Worm (Caenorhabditis elegans) whole organism, L2 larva: Measurements from ENCODE around the gene top-2.
A peak's percentile ranks its signal among the peaks of the same experiment; 100 is the strongest.

Experiments
- C34F6.9 ChIP-seq: fragments of 150-350 bp; optimal IDR thresholded peaks from 2 replicates; lab custom pipeline; 2014; ENCODE audit warnings: missing biosample characterization, missing genetic modification characterization
- R02D3.7 ChIP-seq: fragments of 150-350 bp; optimal IDR thresholded peaks from 2 replicates; lab custom pipeline; 2014; ENCODE audit warnings: missing biosample characterization, missing genetic modification characterization
- Y55F3AM.14 ChIP-seq: fragments of 200-800 bp; sonication (Bioruptor generic); optimal IDR thresholded peaks from 2 replicates; lab custom pipeline; 2018; ENCODE audit warnings: mild to moderate bottlenecking, missing genetic modification characterization, missing compliant biosample characterization
- ZK546.5 ChIP-seq: sonication (generic microtip); optimal IDR thresholded peaks from 2 replicates; lab custom pipeline; 2017; ENCODE audit warnings: missing biosample characterization, missing genetic modification characterization
- alr-1 ChIP-seq: fragments of 150-350 bp; optimal IDR thresholded peaks from 2 replicates; lab custom pipeline; 2014; ENCODE audit warnings: missing biosample characterization, missing genetic modification characterization
- aly-2 ChIP-seq: fragments of 150-350 bp; optimal IDR thresholded peaks from 2 replicates; lab custom pipeline; 2014; ENCODE audit warnings: missing biosample characterization, missing genetic modification characterization
- ama-1 ChIP-seq: fragments of 150-350 bp; optimal IDR thresholded peaks from 2 replicates; lab custom pipeline; 2018; ENCODE audit warnings: inconsistent platforms
- blmp-1 ChIP-seq: sonication (generic microtip); optimal IDR thresholded peaks from 2 replicates; lab custom pipeline; 2017; ENCODE audit warnings: missing genetic modification characterization, mild to moderate bottlenecking, missing compliant biosample characterization, antibody characterized with exemption, moderate library complexity; ENCODE audit not compliant: insufficient read depth
- ceh-16 ChIP-seq: fragments of 150-350 bp; optimal IDR thresholded peaks from 2 replicates; lab custom pipeline; 2014; ENCODE audit warnings: missing biosample characterization, missing genetic modification characterization
- ceh-82 ChIP-seq: fragments of 150-350 bp; optimal IDR thresholded peaks from 2 replicates; lab custom pipeline; 2014; ENCODE audit warnings: missing biosample characterization, missing genetic modification characterization
- crh-2 ChIP-seq: sonication (generic microtip); optimal IDR thresholded peaks from 2 replicates; lab custom pipeline; 2017; ENCODE audit warnings: missing biosample characterization, missing genetic modification characterization
- egl-27 ChIP-seq: sonication (generic microtip); optimal IDR thresholded peaks from 3 replicates; lab custom pipeline; 2017; ENCODE audit warnings: missing biosample characterization, missing genetic modification reagents, missing genetic modification characterization
- elt-3 ChIP-seq: sonication (generic microtip); optimal IDR thresholded peaks from 2 replicates; lab custom pipeline; 2017; ENCODE audit warnings: missing biosample characterization, missing genetic modification characterization
- fos-1 ChIP-seq: fragments of 150-350 bp; optimal IDR thresholded peaks from 2 replicates; lab custom pipeline; 2014; ENCODE audit warnings: missing biosample characterization, missing genetic modification characterization
- gmeb-1 ChIP-seq: fragments of 150-350 bp; optimal IDR thresholded peaks from 2 replicates; lab custom pipeline; 2014; ENCODE audit warnings: missing biosample characterization, missing genetic modification characterization
- lin-39 ChIP-seq: fragments of 150-350 bp; optimal IDR thresholded peaks from 2 replicates; lab custom pipeline; 2014; ENCODE audit warnings: missing biosample characterization, missing genetic modification reagents, missing genetic modification characterization
- lsy-2 ChIP-seq, 2 experiments: fragments of 150-350 bp in 1 of 2; sonication (generic microtip) in 1 of 2; optimal IDR thresholded peaks; 2 replicates each; lab custom pipeline; 2014 to 2017; ENCODE audit warnings: missing biosample characterization in 2 of 2, missing genetic modification characterization in 2 of 2
- mab-5 ChIP-seq: fragments of 150-350 bp; optimal IDR thresholded peaks from 2 replicates; lab custom pipeline; 2014; ENCODE audit warnings: missing biosample characterization, missing genetic modification characterization
- mbf-1 ChIP-seq: sonication (generic microtip); optimal IDR thresholded peaks from 2 replicates; lab custom pipeline; 2017; ENCODE audit warnings: missing biosample characterization, missing genetic modification characterization
- mdl-1 ChIP-seq, 2 experiments: fragments of 150-350 bp in 1 of 2; sonication (generic microtip) in 1 of 2; optimal IDR thresholded peaks; 2 replicates each; lab custom pipeline; 2017; ENCODE audit warnings: missing biosample characterization in 2 of 2, missing genetic modification characterization in 2 of 2
- nhr-10 ChIP-seq: sonication (generic microtip); optimal IDR thresholded peaks from 2 replicates; lab custom pipeline; 2017; ENCODE audit warnings: missing biosample characterization, missing genetic modification characterization
- nhr-11 ChIP-seq: fragments of 150-350 bp; optimal IDR thresholded peaks from 2 replicates; lab custom pipeline; 2014; ENCODE audit warnings: missing biosample characterization, missing genetic modification characterization
- nhr-12 ChIP-seq: fragments of 150-350 bp; optimal IDR thresholded peaks from 2 replicates; lab custom pipeline; 2014; ENCODE audit warnings: missing biosample characterization, missing genetic modification characterization
- nhr-129 ChIP-seq: fragments of 150-350 bp; optimal IDR thresholded peaks from 2 replicates; lab custom pipeline; 2014; ENCODE audit warnings: missing biosample characterization, missing genetic modification characterization
- nhr-21 ChIP-seq: fragments of 150-350 bp; optimal IDR thresholded peaks from 2 replicates; lab custom pipeline; 2014; ENCODE audit warnings: missing biosample characterization, missing genetic modification characterization
- nhr-23 ChIP-seq: fragments of 150-350 bp; optimal IDR thresholded peaks from 2 replicates; lab custom pipeline; 2014; ENCODE audit warnings: missing biosample characterization, missing genetic modification reagents, missing genetic modification characterization
- nhr-237 ChIP-seq: fragments of 150-350 bp; optimal IDR thresholded peaks from 2 replicates; lab custom pipeline; 2014; ENCODE audit warnings: missing biosample characterization, missing genetic modification characterization
- nhr-25 ChIP-seq: fragments of 150-350 bp; sonication (generic microtip); optimal IDR thresholded peaks from 3 replicates; lab custom pipeline; 2014; ENCODE audit warnings: missing biosample characterization, missing genetic modification characterization
- nhr-6 ChIP-seq: fragments of 150-350 bp; optimal IDR thresholded peaks from 2 replicates; lab custom pipeline; 2014; ENCODE audit warnings: missing biosample characterization, missing genetic modification characterization
- nhr-77 ChIP-seq: fragments of 150-350 bp; optimal IDR thresholded peaks from 2 replicates; lab custom pipeline; 2014; ENCODE audit warnings: missing biosample characterization, missing genetic modification characterization
- peb-1 ChIP-seq: fragments of 150-350 bp; optimal IDR thresholded peaks from 2 replicates; lab custom pipeline; 2014; ENCODE audit warnings: missing biosample characterization, missing genetic modification characterization
- sem-4 ChIP-seq: fragments of 150-350 bp; optimal IDR thresholded peaks from 2 replicates; lab custom pipeline; 2014; ENCODE audit warnings: missing biosample characterization, missing genetic modification reagents, missing genetic modification characterization
- skn-1 ChIP-seq: sonication (generic microtip); optimal IDR thresholded peaks from 2 replicates; lab custom pipeline; 2017; ENCODE audit warnings: missing biosample characterization, missing genetic modification characterization
- sma-3 ChIP-seq: sonication (generic microtip); optimal IDR thresholded peaks from 2 replicates; lab custom pipeline; 2016; ENCODE audit warnings: missing genetic modification reagents, missing genetic modification characterization, missing compliant biosample characterization
- sma-9 ChIP-seq, 2 experiments: fragments of 150-350 bp in 1 of 2; sonication (generic microtip) in 1 of 2; optimal IDR thresholded peaks; 2 replicates each; lab custom pipeline; 2014 to 2016; ENCODE audit warnings: missing genetic modification characterization in 2 of 2, mild to moderate bottlenecking in 1 of 2, missing biosample characterization in 1 of 2, missing compliant biosample characterization in 1 of 2, missing genetic modification reagents in 1 of 2, moderate library complexity in 1 of 2
- snpc-4 ChIP-seq: fragments of 150-350 bp; optimal IDR thresholded peaks from 2 replicates; lab custom pipeline; 2014; ENCODE audit warnings: missing biosample characterization, missing genetic modification characterization
- unc-39 ChIP-seq: fragments of 150-350 bp; optimal IDR thresholded peaks from 2 replicates; lab custom pipeline; 2014; ENCODE audit warnings: missing biosample characterization, missing genetic modification characterization
- unc-55 ChIP-seq: fragments of 150-350 bp; sonication (generic microtip); optimal IDR thresholded peaks from 3 replicates; lab custom pipeline; 2014; ENCODE audit warnings: missing biosample characterization, missing genetic modification reagents, missing genetic modification characterization
- unc-62 ChIP-seq: fragments of 150-350 bp; optimal IDR thresholded peaks from 2 replicates; lab custom pipeline; 2014; ENCODE audit warnings: missing biosample characterization, missing genetic modification reagents, missing genetic modification characterization
- zag-1 ChIP-seq: fragments of 150-350 bp; optimal IDR thresholded peaks from 2 replicates; lab custom pipeline; 2014; ENCODE audit warnings: missing biosample characterization, missing genetic modification characterization
- ztf-1 ChIP-seq: fragments of 200-800 bp; sonication (Bioruptor generic); conservative IDR thresholded peaks from 2 replicates; pipeline ENCODE4 v1.3.6; 2022; ENCODE audit warnings: missing genetic modification characterization, missing compliant biosample characterization
- ztf-11 ChIP-seq: sonication (generic microtip); optimal IDR thresholded peaks from 2 replicates; lab custom pipeline; 2017; ENCODE audit warnings: missing biosample characterization, missing genetic modification characterization
- ztf-4 ChIP-seq: fragments of 150-350 bp; optimal IDR thresholded peaks from 2 replicates; lab custom pipeline; 2014; ENCODE audit warnings: missing biosample characterization, missing genetic modification characterization

Gene top-2

DNA sequence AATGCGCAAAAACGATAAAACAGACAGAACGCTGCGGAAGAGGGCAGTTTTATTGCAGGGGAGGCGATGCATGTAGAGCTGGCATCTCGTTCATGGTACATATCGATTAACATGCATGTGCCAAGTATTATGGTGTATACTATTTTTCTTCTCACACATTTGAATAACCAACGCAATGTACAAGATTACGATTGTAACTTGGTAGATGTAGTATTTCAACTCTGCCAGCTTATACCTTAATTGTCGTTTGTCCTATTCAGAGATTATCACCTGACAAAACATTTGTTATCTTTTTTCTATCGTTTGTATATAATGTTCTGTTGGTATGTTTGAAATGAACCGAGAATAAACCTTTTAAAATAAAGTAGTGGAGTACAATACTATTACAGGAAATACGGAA lies 45.0 kb upstream of the top-2 start, which contains the start of gene pes-5:
pes-5 (minus strand) TSS at position 101 of the 400 bp plus-strand sequence.
- TF ChIP-seq fos-1 = no peak
- no peak for TF ChIP-seq mbf-1 (tag; lab: Kevin White, UChicago)
- TF ChIP-seq lin-39 (tag; lab: Kevin White, UChicago) = no peak
- no peak for TF ChIP-seq ztf-4 (tag; lab: Kevin White, UChicago)
- TF ChIP-seq sma-9 (GFP tag; optimal IDR thresholded peaks at IDR 0.05; lab: Kevin White, UChicago) = no peak
- TF ChIP-seq sma-9 (tag; optimal IDR thresholded peaks at IDR 0.05; lab: Kevin White, UChicago) = no peak
- no peak for TF ChIP-seq nhr-12
- no peak for TF ChIP-seq nhr-21 (tag; lab: Kevin White, UChicago)
- TF ChIP-seq elt-3 = no peak
- no peak for TF ChIP-seq C34F6.9
- no peak for TF ChIP-seq R02D3.7 (tag; lab: Kevin White, UChicago)
- TF ChIP-seq aly-2 (tag; lab: Kevin White, UChicago) = no peak
- TF ChIP-seq ztf-1 = no peak
- no peak for TF ChIP-seq ztf-11
- TF ChIP-seq crh-2 (tag; lab: Kevin White, UChicago) = no peak
- no peak for TF ChIP-seq nhr-11 (tag; lab: Kevin White, UChicago)
- no peak for TF ChIP-seq nhr-6
- no peak for TF ChIP-seq nhr-10 (tag; lab: Kevin White, UChicago)
- no peak for TF ChIP-seq Y55F3AM.14 (GFP tag; lab: Kevin White, UChicago)

DNA sequence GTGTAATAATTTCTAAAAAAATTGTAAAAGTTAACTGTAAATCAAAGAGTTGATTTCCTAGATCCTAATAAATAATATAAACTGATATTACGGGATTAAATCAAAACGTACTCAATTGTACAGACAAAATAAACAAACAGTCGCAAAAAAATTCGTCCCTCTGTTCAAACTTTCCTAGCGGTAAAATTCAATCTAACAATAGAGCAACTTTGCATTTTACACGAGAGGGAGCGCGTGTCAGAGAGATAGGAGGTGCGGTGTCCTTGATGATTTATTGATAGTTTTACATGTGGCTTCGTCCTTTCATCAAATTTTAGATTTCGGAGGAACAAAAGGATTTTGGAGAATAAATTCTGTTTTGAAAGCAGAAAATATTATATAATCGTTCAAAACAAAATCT lies 44.3 kb upstream of the top-2 start:
- TF ChIP-seq ZK546.5 (tag; lab: Kevin White, UChicago) = no peak
- no peak for TF ChIP-seq mbf-1 (tag; lab: Kevin White, UChicago)
- TF ChIP-seq nhr-237 (tag; lab: Kevin White, UChicago) = no peak
- no peak for TF ChIP-seq blmp-1 (tag; lab: Kevin White, UChicago)
- no peak for TF ChIP-seq nhr-6
- no peak for TF ChIP-seq nhr-23
- TF ChIP-seq aly-2 (tag; lab: Kevin White, UChicago) = no peak
- no peak for TF ChIP-seq nhr-12
- no peak for TF ChIP-seq egl-27
- TF ChIP-seq skn-1 = no peak
- no peak for TF ChIP-seq ceh-16 (tag; lab: Kevin White, UChicago)
- TF ChIP-seq Y55F3AM.14 (GFP tag; lab: Kevin White, UChicago) = no peak
- TF ChIP-seq sma-9 (GFP tag; optimal IDR thresholded peaks at IDR 0.05; lab: Kevin White, UChicago) = peak; percentile 0
- TF ChIP-seq sma-9 (tag; optimal IDR thresholded peaks at IDR 0.05; lab: Kevin White, UChicago) = no peak
- TF ChIP-seq ztf-4 (tag; lab: Kevin White, UChicago) = no peak
- TF ChIP-seq nhr-25 = peak; percentile 13
- TF ChIP-seq sma-3 (GFP tag; lab: Kevin White, UChicago) = no peak
- TF ChIP-seq gmeb-1 (tag; lab: Kevin White, UChicago) = no peak
- no peak for TF ChIP-seq nhr-77 (tag; lab: Kevin White, UChicago)
- no peak for TF ChIP-seq mab-5 (tag; lab: Kevin White, UChicago)
- TF ChIP-seq nhr-11 (tag; lab: Kevin White, UChicago) = no peak
- no peak for TF ChIP-seq ztf-1
- TF ChIP-seq nhr-10 (tag; lab: Kevin White, UChicago) = no peak
- peak in 1 of 2 experiments; percentile 54 for TF ChIP-seq lsy-2 (tag; optimal IDR thresholded peaks at IDR 0.05; lab: Kevin White, UChicago)
- no peak for TF ChIP-seq ceh-82 (tag; lab: Kevin White, UChicago)
- peak; percentile 29 for TF ChIP-seq fos-1
- peak; percentile 47 for TF ChIP-seq crh-2 (tag; lab: Kevin White, UChicago)
- no peak for TF ChIP-seq lin-39 (tag; lab: Kevin White, UChicago)
- TF ChIP-seq R02D3.7 (tag; lab: Kevin White, UChicago) = no peak
- TF ChIP-seq snpc-4 (tag; lab: Kevin White, UChicago) = no peak
- peak; percentile 54 for TF ChIP-seq nhr-129 (tag; lab: Kevin White, UChicago)
- no peak for TF ChIP-seq ztf-11
- no peak for TF ChIP-seq mdl-1 (tag; optimal IDR thresholded peaks at IDR 0.05; lab: Kevin White, UChicago)
- TF ChIP-seq elt-3 = no peak
- no peak for TF ChIP-seq unc-55
- no peak for TF ChIP-seq unc-62 (GFP tag; lab: Kevin White, UChicago)
- no peak for TF ChIP-seq unc-39 (tag; lab: Kevin White, UChicago)
- no peak for TF ChIP-seq ama-1 (lab: Kevin White, UChicago)
- no peak for TF ChIP-seq peb-1
- TF ChIP-seq alr-1 = no peak
- no peak for TF ChIP-seq zag-1 (tag; lab: Kevin White, UChicago)
- TF ChIP-seq sem-4 (tag; lab: Kevin White, UChicago) = no peak
